Worm (Caenorhabditis elegans) whole organism, L3 larva: ENCODE data around the gene Y69H2.9.
"Not testable (repeated sequence)": the region's sequence is repeated elsewhere in the genome, so short reads cannot be mapped to it uniquely, and the experiment has no call there.

Source experiments
- R02D3.7 ChIP-seq: fragments of 150-350 bp; optimal IDR thresholded peaks from 2 replicates; lab custom pipeline; 2014; ENCODE audit warnings: missing biosample characterization, missing genetic modification characterization
- aly-2 ChIP-seq: fragments of 150-350 bp; optimal IDR thresholded peaks from 2 replicates; lab custom pipeline; 2014; ENCODE audit warnings: missing biosample characterization, missing genetic modification characterization
- ceh-28 ChIP-seq: fragments of 150-350 bp; optimal IDR thresholded peaks from 2 replicates; lab custom pipeline; 2014; ENCODE audit warnings: missing biosample characterization, missing genetic modification reagents, missing genetic modification characterization
- ceh-9 ChIP-seq: sonication (generic microtip); optimal IDR thresholded peaks from 2 replicates; lab custom pipeline; 2018; ENCODE audit warnings: missing biosample characterization, missing genetic modification characterization
- daf-12 ChIP-seq: fragments of 150-350 bp; optimal IDR thresholded peaks from 2 replicates; lab custom pipeline; 2014; ENCODE audit warnings: missing biosample characterization, missing genetic modification reagents, missing genetic modification characterization
- egl-5 ChIP-seq: fragments of 150-350 bp; optimal IDR thresholded peaks from 2 replicates; lab custom pipeline; 2017; ENCODE audit warnings: missing biosample characterization, missing genetic modification reagents, missing genetic modification characterization, inconsistent platforms
- elt-1 ChIP-seq: fragments of 150-350 bp; optimal IDR thresholded peaks from 2 replicates; lab custom pipeline; 2014; ENCODE audit warnings: missing biosample characterization, missing genetic modification characterization
- elt-2 ChIP-seq: sonication (generic microtip); optimal IDR thresholded peaks from 2 replicates; lab custom pipeline; 2016; ENCODE audit warnings: missing genetic modification reagents, mild to moderate bottlenecking, missing genetic modification characterization, missing compliant biosample characterization
- elt-3 ChIP-seq, 3 experiments: fragments of 150-350 bp in 1 of 3; sonication (generic microtip) in 2 of 3; optimal IDR thresholded peaks; 2 replicates in 2 of 3; 4 replicates in 1 of 3; lab custom pipeline; 2014 to 2017; ENCODE audit warnings: missing biosample characterization in 3 of 3, missing genetic modification characterization in 3 of 3
- eor-1 ChIP-seq, 2 experiments: fragments of 150-350 bp; optimal IDR thresholded peaks; 2 replicates each; lab custom pipeline; 2014 to 2018; ENCODE audit warnings: missing biosample characterization in 2 of 2, missing genetic modification characterization in 2 of 2
- fkh-10 ChIP-seq: sonication (generic microtip); optimal IDR thresholded peaks from 2 replicates; lab custom pipeline; 2017; ENCODE audit warnings: missing biosample characterization, missing genetic modification reagents, missing genetic modification characterization
- fkh-2 ChIP-seq: fragments of 150-350 bp; optimal IDR thresholded peaks from 2 replicates; lab custom pipeline; 2014; ENCODE audit warnings: missing biosample characterization, missing genetic modification reagents, missing genetic modification characterization
- hmg-11 ChIP-seq: sonication (generic microtip); optimal IDR thresholded peaks from 2 replicates; lab custom pipeline; 2016; ENCODE audit warnings: missing genetic modification characterization, missing compliant biosample characterization
- jun-1 ChIP-seq: fragments of 150-350 bp; optimal IDR thresholded peaks from 2 replicates; lab custom pipeline; 2014; ENCODE audit warnings: missing biosample characterization, missing genetic modification reagents, missing genetic modification characterization
- lin-15B ChIP-seq: fragments of 150-350 bp; optimal IDR thresholded peaks from 2 replicates; lab custom pipeline; 2014; ENCODE audit warnings: missing biosample characterization, missing genetic modification characterization
- lin-39 ChIP-seq: fragments of 150-350 bp; optimal IDR thresholded peaks from 2 replicates; lab custom pipeline; 2018; ENCODE audit warnings: missing biosample characterization, missing genetic modification reagents, missing genetic modification characterization
- lsy-12 ChIP-seq: sonication (generic microtip); optimal IDR thresholded peaks from 2 replicates; lab custom pipeline; 2016; ENCODE audit warnings: mild to moderate bottlenecking, missing genetic modification characterization, missing compliant biosample characterization
- mdl-1 ChIP-seq: fragments of 150-350 bp; optimal IDR thresholded peaks from 2 replicates; lab custom pipeline; 2014; ENCODE audit warnings: missing biosample characterization, missing genetic modification characterization
- nfya-1 ChIP-seq: sonication (generic microtip); optimal IDR thresholded peaks from 2 replicates; lab custom pipeline; 2017; ENCODE audit warnings: missing genetic modification characterization, mild to moderate bottlenecking, missing compliant biosample characterization, antibody characterized with exemption, moderate library complexity; ENCODE audit not compliant: insufficient read depth
- nhr-11 ChIP-seq: fragments of 150-350 bp; optimal IDR thresholded peaks from 2 replicates; lab custom pipeline; 2014; ENCODE audit warnings: missing biosample characterization, missing genetic modification characterization
- nhr-12 ChIP-seq: fragments of 150-350 bp; optimal IDR thresholded peaks from 2 replicates; lab custom pipeline; 2014; ENCODE audit warnings: missing biosample characterization, missing genetic modification characterization
- nhr-25 ChIP-seq: sonication (generic microtip); optimal IDR thresholded peaks from 2 replicates; lab custom pipeline; 2017; ENCODE audit warnings: missing biosample characterization, missing genetic modification characterization
- nhr-67 ChIP-seq: fragments of 150-350 bp; optimal IDR thresholded peaks from 2 replicates; lab custom pipeline; 2014; ENCODE audit warnings: missing biosample characterization, missing genetic modification characterization
- nhr-76 ChIP-seq: fragments of 150-350 bp; sonication (generic microtip); optimal IDR thresholded peaks from 5 replicates; lab custom pipeline; 2014; ENCODE audit warnings: missing biosample characterization, missing genetic modification characterization
- pha-4 ChIP-seq: fragments of 150-350 bp; optimal IDR thresholded peaks from 2 replicates; lab custom pipeline; 2014; ENCODE audit warnings: missing biosample characterization, missing genetic modification reagents, missing genetic modification characterization
- pqm-1 ChIP-seq: fragments of 150-350 bp; optimal IDR thresholded peaks from 2 replicates; lab custom pipeline; 2017; ENCODE audit warnings: missing biosample characterization, missing genetic modification characterization, inconsistent platforms
- sea-2 ChIP-seq: fragments of 150-350 bp; sonication (generic microtip); optimal IDR thresholded peaks from 4 replicates; lab custom pipeline; 2014; ENCODE audit warnings: missing biosample characterization, missing genetic modification reagents, missing genetic modification characterization
- skn-1 ChIP-seq: fragments of 150-350 bp; optimal IDR thresholded peaks from 2 replicates; lab custom pipeline; 2014; ENCODE audit warnings: missing biosample characterization, missing genetic modification characterization
- tbx-2 ChIP-seq: sonication (generic microtip); optimal IDR thresholded peaks from 2 replicates; lab custom pipeline; 2016; ENCODE audit warnings: mild to moderate bottlenecking, missing genetic modification characterization, missing compliant biosample characterization
- unc-39 ChIP-seq: sonication (generic microtip); optimal IDR thresholded peaks from 4 replicates; lab custom pipeline; 2017; ENCODE audit warnings: missing biosample characterization, missing genetic modification characterization
- zag-1 ChIP-seq: fragments of 150-350 bp; optimal IDR thresholded peaks from 2 replicates; lab custom pipeline; 2014; ENCODE audit warnings: missing biosample characterization, missing genetic modification characterization
- ztf-11 ChIP-seq: fragments of 150-350 bp; optimal IDR thresholded peaks from 2 replicates; lab custom pipeline; 2014; ENCODE audit warnings: missing biosample characterization, missing genetic modification characterization
- ztf-4 ChIP-seq: fragments of 150-350 bp; optimal IDR thresholded peaks from 2 replicates; lab custom pipeline; 2014; ENCODE audit warnings: missing biosample characterization, missing genetic modification characterization

Gene Y69H2.9

DNA sequence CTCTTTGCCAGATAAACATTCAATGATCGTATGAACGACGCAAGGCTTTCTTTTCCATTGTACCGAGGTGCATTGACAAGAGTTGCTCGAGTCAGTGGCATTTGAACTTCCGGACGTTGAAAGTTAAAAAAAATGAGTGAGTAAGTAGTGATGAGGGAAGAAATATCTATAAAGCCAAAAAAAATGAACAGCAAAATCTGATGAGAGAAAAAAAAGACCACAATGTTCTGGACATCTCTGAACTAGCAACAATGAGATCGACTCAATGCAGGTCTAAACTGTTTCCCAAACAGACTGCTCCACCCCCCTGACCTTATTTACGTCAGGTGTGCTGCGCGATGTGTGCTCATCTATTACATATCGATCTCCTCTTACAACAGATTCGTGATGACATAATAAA, 49.1 kb downstream of the Y69H2.9 start, which contains the start of the genes F11D11.21 and F11D11.12:
TSS of gene F11D11.21 (minus strand) at position 101 of the 400 bp plus-strand sequence.
TSS of gene F11D11.12 (minus strand) at position 238 of the 400 bp plus-strand sequence.
- TF ChIP-seq lsy-12 (tag; lab: Kevin White, UChicago) (no peak), ztf-11 (no peak), tbx-2 (tag; lab: Kevin White, UChicago) (no peak), nhr-76 (tag; lab: Kevin White, UChicago) (no peak), unc-39 (tag; lab: Kevin White, UChicago) (no peak), daf-12 (no peak), aly-2 (tag; lab: Kevin White, UChicago) (no peak), nfya-1 (tag; lab: Kevin White, UChicago) (no peak), fkh-10 (GFP tag; lab: Kevin White, UChicago) (no peak), eor-1 (tag; optimal IDR thresholded peaks at IDR 0.05; lab: Kevin White, UChicago) (no peak), pqm-1 (no peak), elt-2 (tag; lab: Kevin White, UChicago) (no peak), mdl-1 (tag; lab: Kevin White, UChicago) (no peak), hmg-11 (tag; lab: Kevin White, UChicago) (no peak), lin-15B (no peak), fkh-2 (tag; lab: Kevin White, UChicago) (no peak), egl-5 (no peak), lin-39 (no peak), nhr-11 (no peak)

DNA sequence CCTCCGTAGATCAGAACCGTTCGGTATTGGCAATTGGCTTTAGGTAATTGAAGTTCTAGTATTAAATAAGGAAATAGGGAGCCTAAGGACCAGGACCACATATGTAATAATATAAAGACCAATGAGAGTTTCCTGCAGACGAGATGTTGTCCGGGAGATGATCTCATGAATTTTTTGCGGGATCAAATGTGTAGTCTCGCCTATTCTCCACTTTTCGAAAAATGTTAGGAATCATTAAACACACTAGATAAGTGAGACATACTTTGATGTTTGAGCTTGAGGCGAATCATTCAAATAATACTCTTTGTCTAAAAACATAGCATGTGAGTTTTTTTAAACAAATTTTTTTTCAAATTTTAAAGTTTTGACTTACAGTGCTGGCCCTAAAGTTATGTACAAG, 51.7 kb downstream of the Y69H2.9 start, which contains the start of gene F11D11.6:
TSS of gene F11D11.6 (minus strand) at position 101 of the 400 bp plus-strand sequence.
- TF ChIP-seq fkh-10 (GFP tag; lab: Kevin White, UChicago) (no peak), elt-1 (tag; lab: Kevin White, UChicago) (no peak), sea-2 (GFP tag; lab: Kevin White, UChicago) (no peak), nhr-12 (tag; lab: Kevin White, UChicago) (no peak), pha-4 (tag; lab: Kevin White, UChicago) (no peak), zag-1 (tag; lab: Kevin White, UChicago) (no peak), fkh-2 (tag; lab: Kevin White, UChicago) (no peak), lsy-12 (tag; lab: Kevin White, UChicago) (no peak), elt-3 (tag; optimal IDR thresholded peaks at IDR 0.05; lab: Kevin White, UChicago) (no peak), jun-1 (tag; lab: Kevin White, UChicago) (no peak), nhr-25 (tag; lab: Kevin White, UChicago) (no peak), ceh-28 (tag; lab: Kevin White, UChicago) (no peak), ceh-9 (tag; lab: Kevin White, UChicago) (no peak), elt-2 (tag; lab: Kevin White, UChicago) (no peak), daf-12 (no peak), R02D3.7 (no peak), lin-39 (no peak), ztf-4 (tag; lab: Kevin White, UChicago) (no peak), skn-1 (no peak)

DNA sequence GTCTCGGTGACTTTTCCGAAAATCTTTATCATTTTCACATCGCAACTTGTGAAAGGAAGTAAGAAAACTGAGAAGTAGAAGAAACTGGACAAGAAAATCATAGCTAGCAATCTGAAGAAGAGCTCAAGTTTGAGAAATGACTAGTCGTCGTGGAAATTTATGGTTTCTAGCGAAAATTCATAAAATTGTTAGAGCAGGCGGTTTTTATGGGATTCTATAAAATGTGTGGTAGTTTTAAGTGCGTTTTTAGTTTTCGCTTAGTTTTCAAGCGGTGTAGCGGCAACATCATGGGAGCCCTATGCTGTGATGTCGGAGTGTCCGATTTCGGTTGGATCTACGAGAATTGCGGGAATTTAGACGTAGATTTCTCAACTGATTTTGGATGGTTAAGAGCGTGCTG, 53.0 kb downstream of the Y69H2.9 start, which contains the start of gene clec-254:
TSS of gene clec-254 (minus strand) at position 101 of the 400 bp plus-strand sequence.
- TF ChIP-seq nhr-67; nhr-12 (tag; lab: Kevin White, UChicago); nhr-76 (tag; lab: Kevin White, UChicago): not testable (repeated sequence)
